Worm (Caenorhabditis elegans) whole organism, midembryonic: ENCODE results near the gene drd-1.

Source experiments
- cog-1 ChIP-seq: sonication (generic microtip); optimal IDR thresholded peaks from 2 replicates; lab custom pipeline; 2016; ENCODE audit warnings: missing genetic modification characterization, missing compliant biosample characterization
- flt-1 ChIP-seq: fragments of 200-800 bp; sonication (Bioruptor generic); IDR thresholded peaks from 2 replicates; pipeline ENCODE4 v1.3.6; 2022; ENCODE audit warnings: missing genetic modification characterization, missing compliant biosample characterization
- klf-2 ChIP-seq: fragments of 200-800 bp; sonication (Bioruptor generic); conservative IDR thresholded peaks from 2 replicates; pipeline ENCODE4 v1.3.6; 2022; ENCODE audit warnings: missing genetic modification reagents, missing genetic modification characterization, missing compliant biosample characterization
- ref-1 ChIP-seq: fragments of 200-800 bp; sonication (Bioruptor generic); conservative IDR thresholded peaks from 2 replicates; pipeline ENCODE4 v1.3.6; 2022; ENCODE audit warnings: missing genetic modification reagents, missing genetic modification characterization, missing compliant biosample characterization
- tab-1 ChIP-seq: fragments of 200-800 bp; sonication (Bioruptor generic); IDR thresholded peaks from 2 replicates; pipeline ENCODE4 v1.3.6; 2022; ENCODE audit warnings: missing genetic modification characterization, missing compliant biosample characterization
- ztf-23 ChIP-seq: fragments of 200-800 bp; sonication (Bioruptor generic); IDR thresholded peaks from 2 replicates; pipeline ENCODE4 v1.3.6; 2022; ENCODE audit warnings: missing genetic modification reagents, missing genetic modification characterization, missing compliant biosample characterization
- ztf-29 ChIP-seq: fragments of 200-800 bp; sonication (Bioruptor generic); IDR thresholded peaks from 2 replicates; pipeline ENCODE4 v1.3.6; 2022; ENCODE audit warnings: missing genetic modification reagents, missing genetic modification characterization, missing compliant biosample characterization

- TF ChIP-seq cog-1 (tag; lab: Kevin White, UChicago) (no peak), flt-1 (GFP tag; lab: Robert Waterston, UW) (no peak), ztf-23 (no peak), ref-1 (GFP tag; lab: Robert Waterston, UW) (no peak), ztf-29 (no peak), tab-1 (GFP tag; lab: Robert Waterston, UW) (no peak), klf-2 (no peak)
These were observed 34.6 kb upstream of the drd-1 start for ce11 chrII:8353288-8353687.
